Worm (Caenorhabditis elegans): ENCODE measurements around the gene C05G5.1.

C05G5.1 gene

DNA sequence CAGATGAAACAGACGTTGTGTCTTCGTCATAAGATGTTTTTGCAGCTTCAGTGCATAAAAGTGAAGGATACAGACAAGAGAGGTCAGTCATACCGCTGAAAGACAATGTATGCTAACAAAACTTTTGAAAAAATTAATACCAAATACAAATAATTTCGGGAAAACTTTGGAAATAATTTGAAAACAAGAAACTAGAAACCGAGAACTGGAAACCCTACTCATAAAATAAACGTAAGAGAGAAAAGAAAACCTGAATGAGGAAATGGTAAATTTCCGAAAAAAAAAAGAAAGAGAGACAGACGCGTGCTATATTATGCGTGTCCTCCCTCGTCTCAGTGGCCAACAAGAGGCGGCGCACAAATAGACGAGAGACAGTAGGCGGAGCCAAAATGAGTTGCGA is 47.0 kb downstream of the C05G5.1 start, which contains the start of gene sox-3:
sox-3 (minus strand) TSS at position 101 of the 400 bp plus-strand sequence.
- no peak for TF ChIP-seq fkh-10 (GFP tag; optimal IDR thresholded peaks at IDR 0.05)
- no peak for TF ChIP-seq unc-39 (tag; optimal IDR thresholded peaks at IDR 0.05)
- no peak for TF ChIP-seq daf-19 (GFP tag; conservative IDR thresholded peaks at IDR 0.05)
- TF ChIP-seq F10B5.3 (tag; optimal IDR thresholded peaks at IDR 0.05): no peak
- no peak for TF ChIP-seq nhr-48 (tag; optimal IDR thresholded peaks at IDR 0.05)
